Worm (Caenorhabditis elegans): Measurements from ENCODE around the gene nhx-4.
A peak's percentile ranks its signal among the peaks of the same experiment; 100 is the strongest.

- no peak for TF ChIP-seq mef-2 (tag; optimal IDR thresholded peaks at IDR 0.05)
- TF ChIP-seq nhr-85 (tag) = peak; percentile 25
Observed at ce11 chrX:6941711-6942110, 27.6 kb downstream of the nhx-4 start.

All from whole organism, L1 larva.